Worm (Caenorhabditis elegans) whole organism, late embryonic: Measurements from ENCODE around the gene nlp-48.

Experiments
- C08G9.2 ChIP-seq: sonication (generic microtip); optimal IDR thresholded peaks from 2 replicates; lab custom pipeline; 2016; ENCODE audit warnings: mild to moderate bottlenecking, missing genetic modification characterization, moderate library complexity, missing compliant biosample characterization
- C38D4.7 ChIP-seq: fragments of 200-800 bp; sonication (Bioruptor generic); optimal IDR thresholded peaks from 2 replicates; lab custom pipeline; 2018; ENCODE audit warnings: mild to moderate bottlenecking, missing genetic modification characterization, moderate library complexity, missing compliant biosample characterization
- F13H6.1 ChIP-seq: sonication (generic microtip); optimal IDR thresholded peaks from 2 replicates; lab custom pipeline; 2016; ENCODE audit warnings: missing genetic modification characterization, missing compliant biosample characterization
- K09A11.1 ChIP-seq: sonication (generic microtip); optimal IDR thresholded peaks from 2 replicates; lab custom pipeline; 2017; ENCODE audit warnings: antibody characterized with exemption, mild to moderate bottlenecking, missing genetic modification characterization, missing compliant biosample characterization; ENCODE audit not compliant: insufficient read depth
- ama-1 ChIP-seq: fragments of 150-350 bp; optimal IDR thresholded peaks from 2 replicates; lab custom pipeline; 2014
- ceh-2 ChIP-seq: sonication (generic microtip); optimal IDR thresholded peaks from 2 replicates; lab custom pipeline; 2016; ENCODE audit warnings: missing genotype, missing genetic modification characterization, missing compliant biosample characterization
- ceh-24 ChIP-seq: sonication (generic microtip); optimal IDR thresholded peaks from 2 replicates; lab custom pipeline; 2016; ENCODE audit warnings: mild to moderate bottlenecking, missing genetic modification characterization, missing compliant biosample characterization
- ceh-31 ChIP-seq: sonication (generic microtip); optimal IDR thresholded peaks from 2 replicates; lab custom pipeline; 2016; ENCODE audit warnings: missing genetic modification characterization, missing compliant biosample characterization
- ceh-45 ChIP-seq: fragments of 200-800 bp; sonication (Bioruptor generic); IDR thresholded peaks from 2 replicates; pipeline ENCODE4 v1.3.6; 2022; ENCODE audit warnings: missing genetic modification reagents, missing genetic modification characterization, missing compliant biosample characterization
- ceh-48 ChIP-seq: sonication (generic microtip); optimal IDR thresholded peaks from 2 replicates; lab custom pipeline; 2016; ENCODE audit warnings: missing genetic modification characterization, inconsistent platforms, missing compliant biosample characterization
- ceh-6 ChIP-seq: fragments of 200-800 bp; sonication (Bioruptor generic); optimal IDR thresholded peaks from 2 replicates; lab custom pipeline; 2018; ENCODE audit warnings: mild to moderate bottlenecking, missing genetic modification characterization, missing compliant biosample characterization
- che-1 ChIP-seq: sonication (generic microtip); optimal IDR thresholded peaks from 2 replicates; lab custom pipeline; 2016; ENCODE audit warnings: mild to moderate bottlenecking, missing genetic modification characterization, missing compliant biosample characterization
- elt-2 ChIP-seq: sonication (generic microtip); optimal IDR thresholded peaks from 2 replicates; lab custom pipeline; 2016; ENCODE audit warnings: missing genetic modification reagents, missing genetic modification characterization, missing compliant biosample characterization
- ets-4 ChIP-seq: sonication (generic microtip); optimal IDR thresholded peaks from 2 replicates; lab custom pipeline; 2016; ENCODE audit warnings: missing genetic modification characterization, missing compliant biosample characterization
- eyg-1 ChIP-seq: sonication (generic microtip); optimal IDR thresholded peaks from 2 replicates; lab custom pipeline; 2016; ENCODE audit warnings: missing genotype, missing genetic modification characterization, missing compliant biosample characterization
- fkh-10 ChIP-seq: fragments of 150-350 bp; optimal IDR thresholded peaks from 2 replicates; lab custom pipeline; 2014; ENCODE audit warnings: missing biosample characterization, missing genetic modification reagents, missing genetic modification characterization
- fkh-6 ChIP-seq: sonication (generic microtip); optimal IDR thresholded peaks from 2 replicates; lab custom pipeline; 2016; ENCODE audit warnings: missing genetic modification characterization, missing compliant biosample characterization
- hlh-15 ChIP-seq: sonication (generic microtip); optimal IDR thresholded peaks from 2 replicates; lab custom pipeline; 2016; ENCODE audit warnings: missing genetic modification characterization, missing compliant biosample characterization
- hlh-30 ChIP-seq: sonication (generic microtip); optimal IDR thresholded peaks from 2 replicates; lab custom pipeline; 2017; ENCODE audit warnings: antibody characterized with exemption, missing genetic modification characterization, missing compliant biosample characterization; ENCODE audit not compliant: insufficient read depth
- hlh-6 ChIP-seq: sonication (generic microtip); optimal IDR thresholded peaks from 2 replicates; lab custom pipeline; 2016; ENCODE audit warnings: missing genotype, missing genetic modification characterization, missing compliant biosample characterization
- hlh-8 ChIP-seq: sonication (generic microtip); optimal IDR thresholded peaks from 2 replicates; lab custom pipeline; 2016; ENCODE audit warnings: missing genotype, missing genetic modification characterization, missing compliant biosample characterization
- lin-11 ChIP-seq: fragments of 200-800 bp; sonication (Bioruptor generic); optimal IDR thresholded peaks from 2 replicates; lab custom pipeline; 2018; ENCODE audit warnings: mild to moderate bottlenecking, missing genetic modification characterization, missing compliant biosample characterization
- nfya-1 ChIP-seq: sonication (generic microtip); optimal IDR thresholded peaks from 2 replicates; lab custom pipeline; 2017; ENCODE audit warnings: missing genetic modification characterization, mild to moderate bottlenecking, missing compliant biosample characterization, antibody characterized with exemption, moderate library complexity
- nhr-232 ChIP-seq: sonication (generic microtip); optimal IDR thresholded peaks from 2 replicates; lab custom pipeline; 2016; ENCODE audit warnings: missing genetic modification characterization, missing compliant biosample characterization
- pat-9 ChIP-seq: fragments of 200-800 bp; sonication (Bioruptor generic); optimal IDR thresholded peaks from 2 replicates; lab custom pipeline; 2018; ENCODE audit warnings: mild to moderate bottlenecking, missing genetic modification characterization, moderate library complexity, missing compliant biosample characterization
- pha-2 ChIP-seq: sonication (generic microtip); optimal IDR thresholded peaks from 2 replicates; lab custom pipeline; 2017; ENCODE audit warnings: mild to moderate bottlenecking, missing genetic modification characterization, missing compliant biosample characterization
- pros-1 ChIP-seq: fragments of 150-350 bp; optimal IDR thresholded peaks from 2 replicates; lab custom pipeline; 2014; ENCODE audit warnings: missing biosample characterization, missing genetic modification reagents, missing genetic modification characterization
- ref-2 ChIP-seq: sonication (generic microtip); optimal IDR thresholded peaks from 2 replicates; lab custom pipeline; 2016; ENCODE audit warnings: missing genetic modification characterization, missing compliant biosample characterization
- sdc-2 ChIP-seq: sonication (generic microtip); optimal IDR thresholded peaks from 2 replicates; lab custom pipeline; 2016; ENCODE audit warnings: missing genotype, missing genetic modification characterization, missing compliant biosample characterization
- sox-4 ChIP-seq: sonication (generic microtip); optimal IDR thresholded peaks from 2 replicates; lab custom pipeline; 2017; ENCODE audit warnings: mild to moderate bottlenecking, missing genetic modification characterization, inconsistent platforms, missing compliant biosample characterization
- syd-9 ChIP-seq: sonication (generic microtip); optimal IDR thresholded peaks from 2 replicates; lab custom pipeline; 2016; ENCODE audit warnings: mild to moderate bottlenecking, missing genetic modification characterization, moderate library complexity, missing compliant biosample characterization
- tbx-2 ChIP-seq: sonication (generic microtip); optimal IDR thresholded peaks from 2 replicates; lab custom pipeline; 2016; ENCODE audit warnings: missing genetic modification characterization, missing compliant biosample characterization
- ttx-3 ChIP-seq: sonication (generic microtip); optimal IDR thresholded peaks from 2 replicates; lab custom pipeline; 2016; ENCODE audit warnings: missing genetic modification reagents, missing genetic modification characterization, missing compliant biosample characterization
- unc-3 ChIP-seq, 2 experiments: fragments of 200-800 bp in 1 of 2; sonication (Bioruptor generic) in 1 of 2; sonication (generic microtip) in 1 of 2; conservative IDR thresholded peaks in 1 of 2; optimal IDR thresholded peaks in 1 of 2; 2 replicates each; pipeline versions ENCODE4 v1.3.6 to Lab custom; 2016 to 2022; ENCODE audit warnings: missing compliant biosample characterization in 2 of 2, missing genetic modification characterization in 2 of 2, missing genetic modification reagents in 1 of 2
- unc-55 ChIP-seq: sonication (generic microtip); optimal IDR thresholded peaks from 2 replicates; lab custom pipeline; 2017; ENCODE audit warnings: missing biosample characterization, missing genetic modification reagents, missing genetic modification characterization
- ztf-16 ChIP-seq: sonication (generic microtip); optimal IDR thresholded peaks from 2 replicates; lab custom pipeline; 2017; ENCODE audit warnings: missing genetic modification characterization, missing compliant biosample characterization

nlp-48 gene

DNA sequence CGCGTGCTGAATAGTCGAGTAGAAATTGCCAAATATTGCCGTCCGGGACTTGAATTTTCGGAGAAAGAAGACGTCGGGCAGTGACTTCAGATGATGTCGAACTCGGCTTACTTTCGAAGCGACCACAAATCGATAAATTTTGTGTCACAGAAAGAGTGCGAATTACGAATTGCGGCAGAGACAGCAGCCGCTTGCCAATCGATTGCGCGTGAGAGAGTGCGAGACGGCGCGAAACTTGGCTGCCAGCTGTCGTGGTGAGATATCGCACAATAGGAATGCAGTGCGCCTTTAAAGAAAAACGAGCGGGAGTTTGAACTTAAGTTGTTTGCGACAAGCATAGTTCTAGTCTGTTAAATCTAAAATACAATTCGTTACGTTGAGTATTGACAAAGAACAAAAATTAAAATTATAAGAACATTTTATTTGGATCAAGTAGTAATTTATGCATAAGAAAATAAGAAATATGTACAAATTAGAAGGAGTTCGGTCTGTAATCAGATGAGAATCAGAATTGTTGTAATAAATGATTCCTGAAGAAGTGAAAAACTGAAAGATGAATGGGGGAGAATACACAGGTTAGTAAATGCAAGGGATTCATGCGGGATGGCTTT lies 42.6 kb upstream of the nlp-48 start, which contains the start of gene pir-2 (continued):
- TF ChIP-seq ref-2 (tag; lab: Kevin White, UChicago) (no peak), ceh-31 (tag; lab: Kevin White, UChicago) (peak; percentile 77), fkh-10 (GFP tag; lab: Kevin White, UChicago) (no peak), hlh-6 (tag; lab: Kevin White, UChicago) (no peak), ets-4 (tag; lab: Kevin White, UChicago) (peak; percentile 19), ceh-48 (peak; percentile 99), nhr-232 (tag; lab: Kevin White, UChicago) (no peak), ztf-16 (tag; lab: Kevin White, UChicago) (no peak), pha-2 (tag; lab: Kevin White, UChicago) (peak; percentile 21), ceh-45 (GFP tag; lab: Robert Waterston, UW) (no peak), hlh-30 (tag; lab: Kevin White, UChicago) (peak; percentile 72), K09A11.1 (tag; lab: Kevin White, UChicago) (peak; percentile 51), ttx-3 (tag; lab: Kevin White, UChicago) (no peak), pat-9 (tag; lab: Kevin White, UChicago) (no peak), hlh-15 (tag; lab: Kevin White, UChicago) (no peak), sdc-2 (tag; lab: Kevin White, UChicago) (no peak), ama-1 (lab: Kevin White, UChicago) (no peak), tbx-2 (tag; lab: Kevin White, UChicago) (peak; percentile 82), C08G9.2 (tag; lab: Kevin White, UChicago) (no peak), syd-9 (tag; lab: Kevin White, UChicago) (no peak), F13H6.1 (tag; lab: Kevin White, UChicago) (no peak), eyg-1 (tag; lab: Kevin White, UChicago) (no peak), pros-1 (tag; lab: Kevin White, UChicago) (peak; percentile 21), C38D4.7 (no peak), che-1 (tag; lab: Kevin White, UChicago) (no peak)

- TF ChIP-seq hlh-6 (tag; lab: Kevin White, UChicago) (no peak), fkh-6 (tag; lab: Kevin White, UChicago) (no peak), lin-11 (tag; lab: Kevin White, UChicago) (no peak), unc-55 (GFP tag; lab: Kevin White, UChicago) (no peak), syd-9 (tag; lab: Kevin White, UChicago) (no peak), ceh-48 (no peak), hlh-30 (tag; lab: Kevin White, UChicago) (no peak), sox-4 (no peak), hlh-15 (tag; lab: Kevin White, UChicago) (no peak), eyg-1 (tag; lab: Kevin White, UChicago) (no peak), elt-2 (tag; lab: Kevin White, UChicago) (no peak), ceh-2 (tag; lab: Kevin White, UChicago) (no peak), hlh-8 (tag; lab: Kevin White, UChicago) (no peak), ama-1 (lab: Kevin White, UChicago) (no peak)
These were observed 41.9 kb upstream of the nlp-48 start for ce11 chrIII:9442846-9443245.

ce11 chrIII:9441133-9441532 lies 40.2 kb upstream of the nlp-48 start, which contains the start of gene emb-30:
Gene emb-30 (minus strand): TSS chrIII:9441460.
- no peak for TF ChIP-seq unc-55 (GFP tag; lab: Kevin White, UChicago)
- TF ChIP-seq nfya-1 (tag; lab: Kevin White, UChicago), result no peak
- TF ChIP-seq ceh-48, result no peak
- no peak for TF ChIP-seq tbx-2 (tag; lab: Kevin White, UChicago)
- TF ChIP-seq ceh-6 (GFP tag; lab: Kevin White, UChicago), result no peak
- TF ChIP-seq eyg-1 (tag; lab: Kevin White, UChicago), result no peak
- no peak for TF ChIP-seq unc-3 (GFP tag; conservative IDR thresholded peaks at IDR 0.05; lab: Robert Waterston, UW)
- no peak for TF ChIP-seq unc-3 (tag; optimal IDR thresholded peaks at IDR 0.05; lab: Kevin White, UChicago)
- TF ChIP-seq K09A11.1 (tag; lab: Kevin White, UChicago), result no peak
- no peak for TF ChIP-seq nhr-232 (tag; lab: Kevin White, UChicago)
- TF ChIP-seq ttx-3 (tag; lab: Kevin White, UChicago), result no peak
- no peak for TF ChIP-seq ztf-16 (tag; lab: Kevin White, UChicago)
- no peak for TF ChIP-seq pros-1 (tag; lab: Kevin White, UChicago)
- TF ChIP-seq ceh-24 (tag; lab: Kevin White, UChicago), result no peak
